Fruit fly (Drosophila melanogaster): ENCODE data around the gene bam.

DNA sequence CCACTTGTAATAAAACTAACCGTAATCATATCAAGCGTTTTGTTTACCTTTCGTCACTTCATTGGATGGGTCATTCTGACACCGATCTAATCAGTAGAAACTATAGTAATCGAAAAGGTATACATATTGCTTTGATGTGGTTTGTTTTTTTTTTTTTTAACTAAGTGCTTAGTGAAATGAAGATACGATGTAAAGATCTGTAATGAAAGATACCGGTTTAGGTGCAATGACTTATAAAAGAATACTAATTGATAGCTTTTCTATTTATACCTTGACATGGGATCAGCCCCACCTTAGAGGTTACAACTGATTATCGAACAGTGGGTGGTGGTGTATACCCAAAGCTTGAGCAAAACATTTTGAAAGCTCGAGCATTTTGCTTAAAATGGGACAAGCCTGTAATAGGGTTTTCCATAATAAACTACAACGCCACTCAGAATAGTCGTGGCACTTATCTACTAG, 38.3 kb upstream of the bam start, which contains the start of gene CG31300:
- no peak for TF ChIP-seq Six4 (GFP tag; optimal IDR thresholded peaks at IDR 0.05)
- TF ChIP-seq fd96Cb (tag; optimal IDR thresholded peaks at IDR 0.05) = no peak
- TF ChIP-seq CG1233 (GFP tag; optimal IDR thresholded peaks at IDR 0.05) = no peak
- TF ChIP-seq fu2 (GFP tag; optimal IDR thresholded peaks at IDR 0.05) = no peak
- TF ChIP-seq CG8281 (tag; optimal IDR thresholded peaks at IDR 0.05) = no peak
- no peak for TF ChIP-seq HLH3B (GFP tag; IDR thresholded peaks at IDR 0.05)
- no peak for TF ChIP-seq gro (GFP tag; optimal IDR thresholded peaks at IDR 0.05)
- no peak for TF ChIP-seq E2f1 (GFP tag; IDR thresholded peaks at IDR 0.05)
